Worm (Caenorhabditis elegans) whole organism, L2 larva: Measurements from ENCODE around the gene F55A11.1.

Source experiments
- C34F6.9 ChIP-seq: fragments of 150-350 bp; optimal IDR thresholded peaks from 2 replicates; lab custom pipeline; 2014; ENCODE audit warnings: missing biosample characterization, missing genetic modification characterization
- F13H6.1 ChIP-seq: sonication (generic microtip); optimal IDR thresholded peaks from 2 replicates; lab custom pipeline; 2016; ENCODE audit warnings: missing genetic modification characterization, missing compliant biosample characterization
- R02D3.7 ChIP-seq: fragments of 150-350 bp; optimal IDR thresholded peaks from 2 replicates; lab custom pipeline; 2014; ENCODE audit warnings: missing biosample characterization, missing genetic modification characterization
- Y55F3AM.14 ChIP-seq: fragments of 200-800 bp; sonication (Bioruptor generic); optimal IDR thresholded peaks from 2 replicates; lab custom pipeline; 2018; ENCODE audit warnings: mild to moderate bottlenecking, missing genetic modification characterization, missing compliant biosample characterization
- alr-1 ChIP-seq: fragments of 150-350 bp; optimal IDR thresholded peaks from 2 replicates; lab custom pipeline; 2014; ENCODE audit warnings: missing biosample characterization, missing genetic modification characterization
- ama-1 ChIP-seq: fragments of 150-350 bp; optimal IDR thresholded peaks from 2 replicates; lab custom pipeline; 2018; ENCODE audit warnings: inconsistent platforms
- blmp-1 ChIP-seq: sonication (generic microtip); optimal IDR thresholded peaks from 2 replicates; lab custom pipeline; 2017; ENCODE audit warnings: missing genetic modification characterization, mild to moderate bottlenecking, missing compliant biosample characterization, antibody characterized with exemption, moderate library complexity; ENCODE audit not compliant: insufficient read depth
- ceh-16 ChIP-seq: fragments of 150-350 bp; optimal IDR thresholded peaks from 2 replicates; lab custom pipeline; 2014; ENCODE audit warnings: missing biosample characterization, missing genetic modification characterization
- ceh-82 ChIP-seq: fragments of 150-350 bp; optimal IDR thresholded peaks from 2 replicates; lab custom pipeline; 2014; ENCODE audit warnings: missing biosample characterization, missing genetic modification characterization
- crh-2 ChIP-seq: sonication (generic microtip); optimal IDR thresholded peaks from 2 replicates; lab custom pipeline; 2017; ENCODE audit warnings: missing biosample characterization, missing genetic modification characterization
- dmd-4 ChIP-seq: sonication (generic microtip); optimal IDR thresholded peaks from 2 replicates; lab custom pipeline; 2017; ENCODE audit warnings: missing biosample characterization, missing genetic modification characterization
- elt-1 ChIP-seq: fragments of 150-350 bp; optimal IDR thresholded peaks from 2 replicates; lab custom pipeline; 2014; ENCODE audit warnings: missing biosample characterization, missing genetic modification characterization
- elt-3 ChIP-seq: sonication (generic microtip); optimal IDR thresholded peaks from 2 replicates; lab custom pipeline; 2017; ENCODE audit warnings: missing biosample characterization, missing genetic modification characterization
- fos-1 ChIP-seq: fragments of 150-350 bp; optimal IDR thresholded peaks from 2 replicates; lab custom pipeline; 2014; ENCODE audit warnings: missing biosample characterization, missing genetic modification characterization
- gmeb-1 ChIP-seq: fragments of 150-350 bp; optimal IDR thresholded peaks from 2 replicates; lab custom pipeline; 2014; ENCODE audit warnings: missing biosample characterization, missing genetic modification characterization
- lin-11 ChIP-seq: fragments of 150-350 bp; sonication (generic microtip); optimal IDR thresholded peaks from 2 replicates; lab custom pipeline; 2014; ENCODE audit warnings: missing biosample characterization, missing genetic modification characterization, inconsistent platforms, mixed read lengths
- lin-13 ChIP-seq: fragments of 150-350 bp; optimal IDR thresholded peaks from 2 replicates; lab custom pipeline; 2014; ENCODE audit warnings: missing biosample characterization, missing genetic modification reagents, missing genetic modification characterization
- lin-39 ChIP-seq: fragments of 150-350 bp; optimal IDR thresholded peaks from 2 replicates; lab custom pipeline; 2014; ENCODE audit warnings: missing biosample characterization, missing genetic modification reagents, missing genetic modification characterization
- lsy-2 ChIP-seq, 2 experiments: fragments of 150-350 bp in 1 of 2; sonication (generic microtip) in 1 of 2; optimal IDR thresholded peaks; 2 replicates each; lab custom pipeline; 2014 to 2017; ENCODE audit warnings: missing biosample characterization in 2 of 2, missing genetic modification characterization in 2 of 2
- mbf-1 ChIP-seq: sonication (generic microtip); optimal IDR thresholded peaks from 2 replicates; lab custom pipeline; 2017; ENCODE audit warnings: missing biosample characterization, missing genetic modification characterization
- mdl-1 ChIP-seq, 2 experiments: fragments of 150-350 bp in 1 of 2; sonication (generic microtip) in 1 of 2; optimal IDR thresholded peaks; 2 replicates each; lab custom pipeline; 2017; ENCODE audit warnings: missing biosample characterization in 2 of 2, missing genetic modification characterization in 2 of 2
- nhr-10 ChIP-seq: sonication (generic microtip); optimal IDR thresholded peaks from 2 replicates; lab custom pipeline; 2017; ENCODE audit warnings: missing biosample characterization, missing genetic modification characterization
- nhr-11 ChIP-seq: fragments of 150-350 bp; optimal IDR thresholded peaks from 2 replicates; lab custom pipeline; 2014; ENCODE audit warnings: missing biosample characterization, missing genetic modification characterization
- nhr-12 ChIP-seq: fragments of 150-350 bp; optimal IDR thresholded peaks from 2 replicates; lab custom pipeline; 2014; ENCODE audit warnings: missing biosample characterization, missing genetic modification characterization
- nhr-21 ChIP-seq: fragments of 150-350 bp; optimal IDR thresholded peaks from 2 replicates; lab custom pipeline; 2014; ENCODE audit warnings: missing biosample characterization, missing genetic modification characterization
- nhr-237 ChIP-seq: fragments of 150-350 bp; optimal IDR thresholded peaks from 2 replicates; lab custom pipeline; 2014; ENCODE audit warnings: missing biosample characterization, missing genetic modification characterization
- nhr-25 ChIP-seq: fragments of 150-350 bp; sonication (generic microtip); optimal IDR thresholded peaks from 3 replicates; lab custom pipeline; 2014; ENCODE audit warnings: missing biosample characterization, missing genetic modification characterization
- nhr-77 ChIP-seq: fragments of 150-350 bp; optimal IDR thresholded peaks from 2 replicates; lab custom pipeline; 2014; ENCODE audit warnings: missing biosample characterization, missing genetic modification characterization
- peb-1 ChIP-seq: fragments of 150-350 bp; optimal IDR thresholded peaks from 2 replicates; lab custom pipeline; 2014; ENCODE audit warnings: missing biosample characterization, missing genetic modification characterization
- sem-4 ChIP-seq: fragments of 150-350 bp; optimal IDR thresholded peaks from 2 replicates; lab custom pipeline; 2014; ENCODE audit warnings: missing biosample characterization, missing genetic modification reagents, missing genetic modification characterization
- skn-1 ChIP-seq: sonication (generic microtip); optimal IDR thresholded peaks from 2 replicates; lab custom pipeline; 2017; ENCODE audit warnings: missing biosample characterization, missing genetic modification characterization
- sma-3 ChIP-seq: sonication (generic microtip); optimal IDR thresholded peaks from 2 replicates; lab custom pipeline; 2016; ENCODE audit warnings: missing genetic modification reagents, missing genetic modification characterization, missing compliant biosample characterization
- sma-9 ChIP-seq, 2 experiments: fragments of 150-350 bp in 1 of 2; sonication (generic microtip) in 1 of 2; optimal IDR thresholded peaks; 2 replicates each; lab custom pipeline; 2014 to 2016; ENCODE audit warnings: missing genetic modification characterization in 2 of 2, mild to moderate bottlenecking in 1 of 2, missing biosample characterization in 1 of 2, missing compliant biosample characterization in 1 of 2, missing genetic modification reagents in 1 of 2, moderate library complexity in 1 of 2
- unc-62 ChIP-seq: fragments of 150-350 bp; optimal IDR thresholded peaks from 2 replicates; lab custom pipeline; 2014; ENCODE audit warnings: missing biosample characterization, missing genetic modification reagents, missing genetic modification characterization
- zag-1 ChIP-seq: fragments of 150-350 bp; optimal IDR thresholded peaks from 2 replicates; lab custom pipeline; 2014; ENCODE audit warnings: missing biosample characterization, missing genetic modification characterization
- ztf-1 ChIP-seq: fragments of 200-800 bp; sonication (Bioruptor generic); conservative IDR thresholded peaks from 2 replicates; pipeline ENCODE4 v1.3.6; 2022; ENCODE audit warnings: missing genetic modification characterization, missing compliant biosample characterization
- ztf-4 ChIP-seq: fragments of 150-350 bp; optimal IDR thresholded peaks from 2 replicates; lab custom pipeline; 2014; ENCODE audit warnings: missing biosample characterization, missing genetic modification characterization

The F55A11.1 gene

ce11 chrV:11736896-11737295 is 27.3 kb downstream of the F55A11.1 start, which contains the start of gene spe-42:
TSS of gene spe-42 (minus strand) at chrV:11736996.
- TF ChIP-seq ztf-1 (GFP tag; lab: Robert Waterston, UW) (no peak), ceh-16 (tag; lab: Kevin White, UChicago) (no peak), Y55F3AM.14 (GFP tag; lab: Kevin White, UChicago) (no peak), blmp-1 (tag; lab: Kevin White, UChicago) (no peak), sma-9 (GFP tag; optimal IDR thresholded peaks at IDR 0.05; lab: Kevin White, UChicago) (no peak), sma-9 (tag; optimal IDR thresholded peaks at IDR 0.05; lab: Kevin White, UChicago) (no peak), F13H6.1 (tag; lab: Kevin White, UChicago) (no peak), sem-4 (tag; lab: Kevin White, UChicago) (no peak), nhr-77 (tag; lab: Kevin White, UChicago) (no peak), alr-1 (tag; lab: Kevin White, UChicago) (no peak), nhr-11 (tag; lab: Kevin White, UChicago) (no peak), nhr-12 (no peak), elt-3 (tag; lab: Kevin White, UChicago) (no peak), mbf-1 (tag; lab: Kevin White, UChicago) (no peak)

- TF ChIP-seq crh-2 (tag; lab: Kevin White, UChicago): peak; percentile 47
- no peak for TF ChIP-seq ceh-82 (tag; lab: Kevin White, UChicago)
- TF ChIP-seq ceh-16 (tag; lab: Kevin White, UChicago): no peak
- peak; percentile 36 for TF ChIP-seq lin-13
- peak; percentile 38 for TF ChIP-seq fos-1 (tag; lab: Kevin White, UChicago)
- TF ChIP-seq gmeb-1 (tag; lab: Kevin White, UChicago): peak; percentile 95
- no peak for TF ChIP-seq ztf-4
- no peak for TF ChIP-seq mdl-1 (tag; optimal IDR thresholded peaks at IDR 0.05; lab: Kevin White, UChicago)
- peak; percentile 60 for TF ChIP-seq sma-9 (GFP tag; optimal IDR thresholded peaks at IDR 0.05; lab: Kevin White, UChicago)
- TF ChIP-seq sma-9 (tag; optimal IDR thresholded peaks at IDR 0.05; lab: Kevin White, UChicago): no peak
- TF ChIP-seq lin-11 (tag; lab: Kevin White, UChicago): peak; percentile 56
- peak; percentile 40 for TF ChIP-seq nhr-21 (tag; lab: Kevin White, UChicago)
- no peak for TF ChIP-seq ama-1
- no peak for TF ChIP-seq nhr-10 (tag; lab: Kevin White, UChicago)
- TF ChIP-seq lsy-2 (tag; optimal IDR thresholded peaks at IDR 0.05; lab: Kevin White, UChicago): peak; percentile 25 to 78
- TF ChIP-seq unc-62 (GFP tag; lab: Kevin White, UChicago): no peak
- peak; percentile 39 for TF ChIP-seq nhr-25
- peak; percentile 54 for TF ChIP-seq sma-3
- no peak for TF ChIP-seq nhr-77 (tag; lab: Kevin White, UChicago)
- no peak for TF ChIP-seq nhr-12
- no peak for TF ChIP-seq nhr-11 (tag; lab: Kevin White, UChicago)
- peak; percentile 50 for TF ChIP-seq F13H6.1 (tag; lab: Kevin White, UChicago)
These were observed 30.7 kb downstream of the F55A11.1 start, which contains the start of gene npp-22 for ce11 chrV:11733460-11733859. TSS of gene npp-22 (minus strand) at chrV:11733472.

ce11 chrV:11732049-11732448 is 32.1 kb downstream of the F55A11.1 start:
- TF ChIP-seq dmd-4 (tag; lab: Kevin White, UChicago): no peak
- no peak for TF ChIP-seq lin-13
- no peak for TF ChIP-seq fos-1 (tag; lab: Kevin White, UChicago)
- TF ChIP-seq gmeb-1 (tag; lab: Kevin White, UChicago): no peak
- TF ChIP-seq skn-1 (tag; lab: Kevin White, UChicago): no peak
- TF ChIP-seq peb-1 (tag; lab: Kevin White, UChicago): no peak
- no peak for TF ChIP-seq lin-39 (tag; lab: Kevin White, UChicago)
- TF ChIP-seq sem-4 (tag; lab: Kevin White, UChicago): no peak
- TF ChIP-seq C34F6.9: no peak
- TF ChIP-seq ztf-1 (GFP tag; lab: Robert Waterston, UW): no peak
- no peak for TF ChIP-seq zag-1 (tag; lab: Kevin White, UChicago)
- no peak for TF ChIP-seq nhr-237 (tag; lab: Kevin White, UChicago)
- no peak for TF ChIP-seq nhr-25

- no peak for TF ChIP-seq R02D3.7
- TF ChIP-seq elt-1 (tag; lab: Kevin White, UChicago): no peak
These were observed 34.1 kb downstream of the F55A11.1 start, which contains the start of gene rhr-2 for ce11 chrV:11730060-11730459. TSS of gene rhr-2 (minus strand) at chrV:11730160.
